Fruit fly (Drosophila melanogaster) whole organism, wandering third instar larva: ENCODE data around the gene CG1835.

Source experiments
- Myc ChIP-seq: fragments of >200 bp; optimal IDR thresholded peaks from 2 replicates; lab custom pipeline; 2017
- h ChIP-seq: fragments of 200-800 bp; sonication (Bioruptor generic); optimal IDR thresholded peaks from 3 replicates; lab custom pipeline; 2016; ENCODE audit warnings: missing biosample characterization, mild to moderate bottlenecking, missing genetic modification characterization
- lola ChIP-seq: fragments of >200 bp; optimal IDR thresholded peaks from 2 replicates; lab custom pipeline; 2017; ENCODE audit warnings: missing biosample characterization, missing genetic modification characterization

DNA sequence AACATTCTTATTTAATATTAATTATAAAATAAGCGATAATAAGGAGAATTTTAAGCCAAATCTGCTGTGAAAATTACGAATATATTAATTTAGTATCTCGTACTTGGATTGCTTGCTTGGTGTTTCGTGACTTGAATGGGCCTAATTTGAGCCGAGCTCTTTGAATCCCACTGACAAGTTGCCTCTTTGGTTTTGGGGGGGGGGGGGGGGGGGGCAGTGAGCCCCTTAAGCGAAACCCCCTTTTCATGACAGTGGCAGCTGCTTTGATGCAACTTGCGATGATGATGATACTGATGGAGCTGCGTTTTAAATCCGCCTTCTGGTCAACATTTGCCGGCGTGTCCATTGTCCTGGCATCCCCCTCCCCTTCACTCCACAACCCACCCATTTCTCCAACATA lies 42.6 kb downstream of the CG1835 start:
- no peak for TF ChIP-seq h (GFP tag; lab: Kevin White, UChicago)
- no peak for TF ChIP-seq lola (GFP tag; lab: Kevin White, UChicago)
- TF ChIP-seq Myc (lab: Kevin White, UChicago) = no peak
